Fruit fly (Drosophila melanogaster): ENCODE results near the gene mtrm.

The mtrm gene

dm6 chr3L:8459615-8460004 lies 46.8 kb downstream of the mtrm start (continued):
- no peak for TF ChIP-seq CG4854 (GFP tag; optimal IDR thresholded peaks at IDR 0.05)
- no peak for TF ChIP-seq tin (GFP tag; optimal IDR thresholded peaks at IDR 0.05)
- TF ChIP-seq bigmax (GFP tag; optimal IDR thresholded peaks at IDR 0.05), result no peak
- TF ChIP-seq CG14441 (GFP tag; IDR thresholded peaks at IDR 0.05), result no peak
- peak; percentile 41; the same call in 1 of the 4 replicates for TF ChIP-seq chinmo (GFP tag; IDR thresholded peaks at IDR 0.05; ENCODE audit: partially characterized antibody)
- TF ChIP-seq ems (GFP tag; optimal IDR thresholded peaks at IDR 0.05), result no peak
- no peak for TF ChIP-seq wdn (GFP tag; IDR thresholded peaks at IDR 0.05)
- no peak for TF ChIP-seq z (GFP tag; IDR thresholded peaks at IDR 0.05)
- TF ChIP-seq Tbp (GFP tag; optimal IDR thresholded peaks at IDR 0.05), result no peak
- no peak for TF ChIP-seq CG11085 (GFP tag; IDR thresholded peaks at IDR 0.05)
- no peak for TF ChIP-seq nau (GFP tag; optimal IDR thresholded peaks at IDR 0.05)
- TF ChIP-seq Spps (tag; optimal IDR thresholded peaks at IDR 0.05), result no peak
- no peak for TF ChIP-seq gem (tag; optimal IDR thresholded peaks at IDR 0.05)
- no peak for TF ChIP-seq ftz-f1 (GFP tag; optimal IDR thresholded peaks at IDR 0.05)
- TF ChIP-seq CG12071 (GFP tag; optimal IDR thresholded peaks at IDR 0.05), result peak; percentile 6
- TF ChIP-seq exex (tag; optimal IDR thresholded peaks at IDR 0.05), result no peak
- no peak for TF ChIP-seq Max (GFP tag; optimal IDR thresholded peaks at IDR 0.05)
- no peak for TF ChIP-seq crol (GFP tag; IDR thresholded peaks at IDR 0.05)
- no peak for TF ChIP-seq Dref (GFP tag; IDR thresholded peaks at IDR 0.05)
- no peak for TF ChIP-seq B-H1 (GFP tag; IDR thresholded peaks at IDR 0.05)
- no peak for TF ChIP-seq CG12744 (GFP tag; optimal IDR thresholded peaks at IDR 0.05)
- TF ChIP-seq CG17912 (GFP tag; optimal IDR thresholded peaks at IDR 0.05), result no peak
- TF ChIP-seq slp2 (GFP tag; optimal IDR thresholded peaks at IDR 0.05), result no peak

- TF ChIP-seq mirr (GFP tag; optimal IDR thresholded peaks at IDR 0.05) (no peak), Meics (GFP tag; optimal IDR thresholded peaks at IDR 0.05) (peak; percentile 8), Ravus (GFP tag; IDR thresholded peaks at IDR 0.05) (no peak), Ssrp (tag; optimal IDR thresholded peaks at IDR 0.05) (peak; percentile 10), jumu (GFP tag; optimal IDR thresholded peaks at IDR 0.05) (no peak), CG11093 (GFP tag; IDR thresholded peaks at IDR 0.05) (0 out of 3 replicates have a peak, but pooled peaks have one; percentile 7), sens (GFP tag) (peak; percentile 55), Oaz (GFP tag; IDR thresholded peaks at IDR 0.05) (0 out of 2 replicates have a peak, but pooled peaks have one; percentile 19), CG2712 (tag; optimal IDR thresholded peaks at IDR 0.05) (peak; percentile 8), Jarid2 (GFP tag; optimal IDR thresholded peaks at IDR 0.05) (peak; percentile 6), tx (GFP tag; optimal IDR thresholded peaks at IDR 0.05) (no peak), PHDP (tag; optimal IDR thresholded peaks at IDR 0.05) (no peak), lmd (GFP tag; IDR thresholded peaks at IDR 0.05) (0 out of 2 replicates have a peak, but pooled peaks have one; percentile 3), CG4730 (GFP tag; IDR thresholded peaks at IDR 0.05) (0 out of 2 replicates have a peak, but pooled peaks have one; percentile 8), zfh1 (GFP tag; IDR thresholded peaks at IDR 0.05) (0 out of 3 replicates have a peak, but pooled peaks have one; percentile 13), z (GFP tag; IDR thresholded peaks at IDR 0.05) (0 out of 3 replicates have a peak, but pooled peaks have one; percentile 48), CG32772 (GFP tag; IDR thresholded peaks at IDR 0.05) (peak; percentile 38; the same call in 1 of the 2 replicates), gsb-n (tag; optimal IDR thresholded peaks at IDR 0.05) (peak; percentile 11), chinmo (GFP tag; IDR thresholded peaks at IDR 0.05; ENCODE audit: partially characterized antibody) (0 out of 4 replicates have a peak, but pooled peaks have one; percentile 58), nom (GFP tag; optimal IDR thresholded peaks at IDR 0.05) (peak; percentile 18), nmo (GFP tag; optimal IDR thresholded peaks at IDR 0.05) (peak; percentile 10), Drgx (GFP tag; IDR thresholded peaks at IDR 0.05) (peak; percentile 17; the same call in 1 of the 2 replicates), vvl (GFP tag; IDR thresholded peaks at IDR 0.05) (peak; percentile 33; the same call in 1 of the 2 replicates), CG30403 (GFP tag; optimal IDR thresholded peaks at IDR 0.05) (no peak), CG4424 (GFP tag; optimal IDR thresholded peaks at IDR 0.05) (peak; percentile 18), ttk (GFP tag; IDR thresholded peaks at IDR 0.05) (no peak)
Observed at dm6 chr3L:8460050-8460878, 47.5 kb downstream of the mtrm start.
